Fruit fly (Drosophila melanogaster) whole organism, pupa: ENCODE results near the gene CG45099.
A peak's percentile ranks its signal among the peaks of the same experiment; 100 is the strongest.

Experiments used
- CG10348 ChIP-seq: fragments of 200-800 bp; sonication (Bioruptor generic); IDR thresholded peaks from 2 replicates; pipeline ENCODE4 v1.3.6; 2022; ENCODE audit warnings: missing biosample characterization, missing genetic modification characterization
- CG12605 ChIP-seq: fragments of 200-800 bp; sonication (Bioruptor generic); IDR thresholded peaks from 2 replicates; pipeline ENCODE4 v1.3.6; 2022; ENCODE audit warnings: missing biosample characterization, missing genetic modification characterization
- CG13204 ChIP-seq: fragments of 200-800 bp; sonication (Bioruptor generic); optimal IDR thresholded peaks from 2 replicates; lab custom pipeline; 2018; ENCODE audit warnings: missing biosample characterization, mild to moderate bottlenecking, missing genetic modification characterization, moderate library complexity
- CG14655 ChIP-seq: fragments of 200-800 bp; sonication (Bioruptor generic); optimal IDR thresholded peaks from 3 replicates; lab custom pipeline; 2017; ENCODE audit warnings: mild to moderate bottlenecking, missing biosample characterization, missing genetic modification reagents, missing genetic modification characterization
- CG15710 ChIP-seq: fragments of 200-800 bp; sonication (Bioruptor generic); optimal IDR thresholded peaks from 2 replicates; lab custom pipeline; 2018; ENCODE audit warnings: missing biosample characterization, mild to moderate bottlenecking, missing genetic modification characterization, moderate library complexity
- CG17806 ChIP-seq: fragments of 200-800 bp; sonication (Bioruptor generic); optimal IDR thresholded peaks from 2 replicates; lab custom pipeline; 2018; ENCODE audit warnings: missing biosample characterization, mild to moderate bottlenecking, missing genetic modification characterization, moderate library complexity
- CG32121 ChIP-seq: fragments of 200-800 bp; sonication (Bioruptor generic); IDR thresholded peaks from 2 replicates; pipeline ENCODE4 v1.3.6; 2022; ENCODE audit warnings: missing biosample characterization, missing genetic modification characterization
- CG34367 ChIP-seq: fragments of 200-800 bp; sonication (Bioruptor generic); optimal IDR thresholded peaks from 2 replicates; lab custom pipeline; 2018; ENCODE audit warnings: missing biosample characterization, mild to moderate bottlenecking, missing genetic modification characterization
- CG4496 ChIP-seq: fragments of 200-800 bp; sonication (Bioruptor generic); IDR thresholded peaks from 3 replicates; pipeline ENCODE4 v1.3.6; 2022; ENCODE audit warnings: missing biosample characterization, missing genetic modification characterization
- CG8159 ChIP-seq: fragments of 200-800 bp; sonication (Bioruptor generic); optimal IDR thresholded peaks from 3 replicates; lab custom pipeline; 2018; ENCODE audit warnings: missing biosample characterization, mild to moderate bottlenecking, missing genetic modification characterization, moderate library complexity
- CG8301 ChIP-seq: fragments of 200-800 bp; sonication (Bioruptor generic); optimal IDR thresholded peaks from 2 replicates; lab custom pipeline; 2018; ENCODE audit warnings: missing biosample characterization, mild to moderate bottlenecking, missing genetic modification characterization
- CG9948 ChIP-seq: fragments of 200-800 bp; sonication (Bioruptor generic); optimal IDR thresholded peaks from 2 replicates; lab custom pipeline; 2018; ENCODE audit warnings: missing biosample characterization, mild to moderate bottlenecking, missing genetic modification characterization, moderate library complexity
- D1 ChIP-seq: fragments of 200-800 bp; sonication (Bioruptor generic); optimal IDR thresholded peaks from 2 replicates; lab custom pipeline; 2018; ENCODE audit warnings: missing biosample characterization, mild to moderate bottlenecking, missing genetic modification characterization, moderate library complexity
- EcR ChIP-seq: fragments of 200-800 bp; sonication (Bioruptor generic); optimal IDR thresholded peaks from 3 replicates; lab custom pipeline; 2019; ENCODE audit warnings: missing biosample characterization, missing genetic modification characterization, mild to moderate bottlenecking, moderate library complexity, missing genetic modification reagents
- Ets98B ChIP-seq: fragments of 200-800 bp; sonication (Bioruptor generic); IDR thresholded peaks from 2 replicates; pipeline ENCODE4 v1.3.6; 2022; ENCODE audit warnings: missing biosample characterization, missing genetic modification characterization
- Pif1A ChIP-seq: fragments of 200-800 bp; sonication (Bioruptor generic); optimal IDR thresholded peaks from 3 replicates; lab custom pipeline; 2016; ENCODE audit warnings: missing biosample characterization, missing genetic modification characterization
- Pif1B ChIP-seq: fragments of 200-800 bp; sonication (Bioruptor generic); optimal IDR thresholded peaks from 3 replicates; lab custom pipeline; 2016; ENCODE audit warnings: missing biosample characterization, missing genetic modification characterization
- Snoo ChIP-seq: fragments of 200-800 bp; sonication (Bioruptor generic); optimal IDR thresholded peaks from 3 replicates; lab custom pipeline; 2017; ENCODE audit warnings: missing biosample characterization, mild to moderate bottlenecking, missing genetic modification characterization, inconsistent platforms
- fd96Ca ChIP-seq: fragments of 200-800 bp; sonication (Bioruptor generic); IDR thresholded peaks from 3 replicates; pipeline ENCODE4 v1.3.6; 2022; ENCODE audit warnings: missing biosample characterization, missing genetic modification characterization
- gl ChIP-seq: fragments of 200-800 bp; sonication (Bioruptor generic); optimal IDR thresholded peaks from 2 replicates; lab custom pipeline; 2018; ENCODE audit warnings: missing biosample characterization, mild to moderate bottlenecking, missing genetic modification characterization
- rn ChIP-seq: fragments of 200-800 bp; sonication (Bioruptor generic); IDR thresholded peaks from 2 replicates; pipeline ENCODE4 v1.3.6; 2022; ENCODE audit warnings: missing biosample characterization, missing genetic modification characterization

CG45099 gene

DNA sequence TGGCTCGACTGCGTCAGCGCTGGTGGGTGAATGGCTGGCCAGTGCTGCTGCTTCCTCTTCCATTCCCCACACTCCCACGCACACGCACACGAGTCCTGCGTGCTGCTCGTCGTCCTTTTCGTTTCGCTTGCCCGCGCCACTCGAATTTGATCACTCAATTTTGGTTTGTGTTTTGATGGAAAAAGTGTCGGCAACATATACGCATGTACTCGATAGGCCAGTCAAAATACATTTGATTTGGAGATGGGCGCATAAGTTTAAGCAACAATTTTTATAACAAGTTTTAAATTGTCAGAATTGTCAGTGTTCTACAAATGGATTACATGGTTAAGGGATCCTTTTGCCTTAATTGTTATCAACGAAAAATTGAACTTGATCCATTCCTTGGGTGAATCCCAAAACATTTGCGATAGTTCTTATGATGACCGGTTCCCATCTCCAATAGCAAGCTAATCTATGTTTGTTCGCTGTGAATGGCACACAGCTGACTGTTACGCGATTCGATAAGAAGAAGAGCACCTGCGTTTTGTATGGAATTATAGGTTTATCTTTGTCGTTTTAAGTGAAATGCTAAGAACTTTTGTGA, 11.0 kb downstream of the CG45099 start, which contains the start of the genes Mitofilin and mRpL35:
Gene Mitofilin (minus strand): TSS at position 295 of the 586 bp plus-strand sequence.
Gene mRpL35 (plus strand): TSS at position 487 of the 586 bp plus-strand sequence.
- TF ChIP-seq CG10348 (GFP tag; lab: Robert Waterston, UW), result no peak
- TF ChIP-seq CG32121 (GFP tag; lab: Robert Waterston, UW), result no peak
- TF ChIP-seq CG34367 (tag; lab: Kevin White, UChicago), result peak; percentile 8
- peak; percentile 20 for TF ChIP-seq CG15710
- no peak for TF ChIP-seq gl (tag; lab: Kevin White, UChicago)
- peak; percentile 32 for TF ChIP-seq CG8159
- TF ChIP-seq CG4496 (GFP tag; lab: Robert Waterston, UW), result peak; percentile 26; the same call in 1 of the 3 replicates

DNA sequence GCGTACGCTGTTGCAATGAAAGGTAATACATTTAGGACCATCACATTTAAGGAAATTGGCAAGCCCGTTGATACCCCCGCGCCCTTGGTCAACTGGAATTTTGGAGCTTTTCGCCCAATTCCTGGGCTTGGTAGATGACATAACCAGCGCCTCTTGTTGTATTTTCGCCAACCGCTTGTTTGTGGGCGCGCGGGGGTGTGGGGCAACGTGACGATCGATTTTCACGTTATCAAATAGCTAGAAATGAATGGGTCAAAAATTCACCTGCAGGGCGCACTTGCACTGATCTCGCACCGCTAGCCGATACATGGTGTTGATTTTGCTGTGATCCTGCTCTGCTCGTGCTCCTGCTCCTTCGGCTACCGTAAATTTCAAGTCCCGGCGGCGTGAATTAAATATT, 11.5 kb downstream of the CG45099 start:
- TF ChIP-seq CG34367 (tag; lab: Kevin White, UChicago) (no peak), CG15710 (no peak), Ets98B (GFP tag; lab: Robert Waterston, UW) (no peak), CG32121 (GFP tag; lab: Robert Waterston, UW) (no peak), Pif1A (GFP tag; lab: Kevin White, UChicago) (no peak), gl (tag; lab: Kevin White, UChicago) (no peak), Snoo (no peak)

DNA sequence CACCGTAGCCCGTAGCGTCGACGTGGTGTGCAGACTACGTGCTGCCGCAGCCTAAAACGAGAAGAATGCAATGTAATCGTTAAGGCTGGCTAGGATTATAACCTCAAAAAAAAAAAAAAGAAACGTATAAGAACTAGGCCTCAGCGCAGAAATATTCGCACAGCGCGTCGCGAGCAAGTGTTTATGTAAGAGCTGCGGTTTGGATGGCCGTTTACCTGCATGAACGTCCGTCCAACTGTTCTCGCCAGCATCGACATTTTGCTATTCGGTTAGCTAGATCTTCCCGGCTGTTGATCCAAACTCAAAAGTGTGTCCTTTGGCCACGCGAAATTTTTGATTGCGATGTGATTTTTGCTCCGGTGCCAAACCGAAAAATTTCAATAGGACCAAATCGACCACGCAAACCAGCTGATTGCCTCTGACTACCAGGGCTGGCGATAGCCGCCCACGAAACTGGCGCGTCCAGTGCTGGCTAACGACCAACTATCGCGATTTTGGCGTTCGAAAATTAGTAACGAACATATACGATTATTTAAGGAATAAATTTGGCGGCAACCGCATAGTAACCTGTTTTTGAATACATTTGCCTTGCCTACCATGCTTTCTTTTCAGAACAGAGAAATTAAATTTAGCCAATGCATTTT, 15.2 kb downstream of the CG45099 start, which contains the start of gene Idh3b:
Gene Idh3b (minus strand): TSS at position 606 of the 644 bp plus-strand sequence.
- TF ChIP-seq Snoo (peak; percentile 43), CG14655 (no peak), CG17806 (tag; lab: Kevin White, UChicago) (no peak), CG12605 (GFP tag; lab: Robert Waterston, UW) (no peak), EcR (no peak), CG4496 (GFP tag; lab: Robert Waterston, UW) (peak; percentile 69), CG8159 (no peak), CG15710 (peak; percentile 29), rn (GFP tag; lab: Robert Waterston, UW) (0 out of 2 replicates have a peak, but pooled peaks have one; percentile 27), CG13204 (GFP tag; lab: Kevin White, UChicago) (no peak)

DNA sequence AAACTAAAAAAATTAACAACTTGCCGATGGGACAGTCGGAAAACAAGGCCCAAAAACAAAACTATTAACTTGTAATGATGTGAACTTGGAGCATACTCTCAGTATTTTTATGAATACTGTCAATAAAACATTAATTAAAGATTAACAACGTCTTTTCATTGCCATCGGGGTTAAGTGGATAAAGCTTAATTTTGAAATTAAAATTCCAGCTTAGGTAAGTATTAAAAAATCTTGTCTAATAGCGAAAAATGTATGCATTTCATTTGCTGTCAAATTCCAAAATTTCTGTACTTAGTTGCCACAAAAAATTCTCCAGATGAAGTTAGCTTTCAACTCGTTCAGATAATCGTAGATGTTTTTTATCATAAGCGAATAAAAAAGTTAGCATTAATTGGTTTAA, 19.7 kb downstream of the CG45099 start, which contains the start of gene Theg:
Gene Theg (plus strand): TSS at position 301 of the 400 bp plus-strand sequence.
- TF ChIP-seq Pif1A (GFP tag; lab: Kevin White, UChicago), result no peak
- TF ChIP-seq CG34367 (tag; lab: Kevin White, UChicago), result no peak
- no peak for TF ChIP-seq Pif1B
- TF ChIP-seq D1, result no peak
- no peak for TF ChIP-seq rn (GFP tag; lab: Robert Waterston, UW)
- no peak for TF ChIP-seq CG8301 (tag; lab: Kevin White, UChicago)
- TF ChIP-seq CG17806 (tag; lab: Kevin White, UChicago), result no peak
- TF ChIP-seq Ets98B (GFP tag; lab: Robert Waterston, UW), result no peak
- TF ChIP-seq fd96Ca (GFP tag; lab: Robert Waterston, UW), result no peak
- TF ChIP-seq CG32121 (GFP tag; lab: Robert Waterston, UW), result no peak
- no peak for TF ChIP-seq CG9948
- TF ChIP-seq CG14655, result no peak
- TF ChIP-seq CG15710, result no peak
- TF ChIP-seq CG12605 (GFP tag; lab: Robert Waterston, UW), result no peak

DNA sequence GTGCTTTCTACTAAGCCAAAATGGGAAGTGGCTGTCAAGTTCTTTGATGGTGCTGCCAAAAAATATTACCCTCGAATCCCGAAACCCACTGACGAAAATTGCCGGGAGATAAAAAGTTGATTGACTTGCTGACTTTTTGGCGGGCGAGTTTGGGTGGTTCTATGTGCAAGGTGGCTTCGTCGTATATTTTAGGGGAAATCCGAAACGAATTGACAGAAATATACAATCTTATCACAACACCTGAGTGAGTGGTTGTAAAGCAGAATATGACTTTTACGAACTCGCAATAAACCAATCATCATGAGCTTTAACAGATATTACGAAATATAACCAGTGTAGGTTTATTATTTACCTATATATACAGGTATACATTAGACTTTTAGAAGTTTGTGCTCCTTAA, 30.6 kb downstream of the CG45099 start:
- no peak for TF ChIP-seq Pif1B

DNA sequence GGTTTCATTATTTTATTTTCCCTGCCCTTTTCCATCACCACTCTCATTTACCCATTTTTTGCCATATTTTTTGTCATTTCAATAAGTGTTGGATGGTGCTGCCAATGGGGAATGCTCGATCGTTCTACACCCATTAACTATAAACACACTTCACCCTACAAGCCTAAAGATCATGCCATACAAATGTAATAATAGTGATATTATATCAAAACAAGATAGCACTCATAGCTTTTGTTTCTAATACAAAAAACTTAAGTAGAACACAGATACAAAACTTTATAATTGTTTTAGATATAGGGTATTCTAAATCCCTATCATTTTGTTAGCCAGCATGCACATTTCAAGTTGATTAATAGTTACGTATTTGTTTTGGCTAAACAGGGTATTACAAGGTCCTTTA, 34.4 kb downstream of the CG45099 start:
- TF ChIP-seq Pif1A (GFP tag; lab: Kevin White, UChicago) (peak; percentile 5), rn (GFP tag; lab: Robert Waterston, UW) (no peak)

DNA sequence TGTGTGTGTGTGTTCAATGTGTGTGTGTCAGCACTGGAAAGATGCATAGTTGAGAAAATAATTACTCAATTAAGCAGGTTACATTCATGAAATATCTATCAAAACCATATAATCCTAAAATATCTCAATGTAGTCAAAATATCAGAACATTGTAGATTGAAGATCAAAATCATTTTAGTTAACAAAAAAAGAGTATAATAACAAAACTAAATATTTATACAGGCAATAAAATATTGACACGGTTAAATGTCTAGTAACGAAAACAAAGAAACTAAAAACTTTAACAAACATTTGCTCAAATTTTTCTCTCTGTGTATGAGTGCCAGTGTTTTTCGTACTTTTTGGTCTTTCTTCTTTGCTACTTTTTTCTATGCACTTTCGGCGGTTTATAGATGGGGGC, 35.2 kb downstream of the CG45099 start:
- TF ChIP-seq CG9948 (no peak), CG10348 (GFP tag; lab: Robert Waterston, UW) (no peak), CG15710 (peak; percentile 27), CG14655 (no peak), CG8159 (peak; percentile 55), CG17806 (tag; lab: Kevin White, UChicago) (peak; percentile 4), EcR (no peak), CG12605 (GFP tag; lab: Robert Waterston, UW) (no peak), rn (GFP tag; lab: Robert Waterston, UW) (no peak), CG32121 (GFP tag; lab: Robert Waterston, UW) (no peak)
